Fruit fly (Drosophila melanogaster) whole organism, embryonic: ENCODE data around the gene sage.

Source experiments
- Blimp-1 ChIP-seq: fragments of 200-800 bp; sonication (Bioruptor generic); optimal IDR thresholded peaks from 3 replicates; lab custom pipeline; 2018; ENCODE audit warnings: missing biosample characterization, missing genetic modification characterization, mild to moderate bottlenecking, moderate library complexity, missing genetic modification reagents
- CG10366 ChIP-seq: fragments of 200-800 bp; sonication (Bioruptor generic); IDR thresholded peaks from 2 replicates; pipeline ENCODE4 v1.3.6; 2022; ENCODE audit warnings: missing biosample characterization, missing genetic modification characterization
- CG11560 ChIP-seq: fragments of 200-800 bp; sonication (Bioruptor generic); IDR thresholded peaks from 3 replicates; pipeline ENCODE4 v1.3.6; 2022; ENCODE audit warnings: missing biosample characterization, missing genetic modification characterization
- CG11695 ChIP-seq: fragments of 200-800 bp; sonication (Bioruptor generic); IDR thresholded peaks from 3 replicates; pipeline ENCODE4 v1.3.6; 2022; ENCODE audit warnings: missing biosample characterization, missing genetic modification characterization
- CG14050 ChIP-seq: fragments of 200-800 bp; sonication (Bioruptor generic); IDR thresholded peaks from 3 replicates; pipeline ENCODE4 v1.3.6; 2022; ENCODE audit warnings: missing biosample characterization, missing genetic modification characterization
- CG15011 ChIP-seq: fragments of 200-800 bp; sonication (Bioruptor generic); optimal IDR thresholded peaks from 3 replicates; lab custom pipeline; 2018; ENCODE audit warnings: missing biosample characterization, mild to moderate bottlenecking, missing genetic modification characterization
- CG17328 ChIP-seq: fragments of 200-800 bp; sonication (Bioruptor generic); IDR thresholded peaks from 2 replicates; pipeline ENCODE4 v1.3.6; 2022; ENCODE audit warnings: missing biosample characterization, missing genetic modification characterization
- CG17829 ChIP-seq: fragments of 200-800 bp; optimal IDR thresholded peaks from 2 replicates; lab custom pipeline; 2019; ENCODE audit warnings: missing biosample characterization, mild to moderate bottlenecking, missing genetic modification characterization, moderate library complexity
- CG18262 ChIP-seq: fragments of 200-800 bp; optimal IDR thresholded peaks from 3 replicates; lab custom pipeline; 2019; ENCODE audit warnings: missing biosample characterization, mild to moderate bottlenecking, missing genetic modification characterization, moderate library complexity
- CG18764 ChIP-seq: fragments of 200-800 bp; sonication (Bioruptor generic); optimal IDR thresholded peaks from 3 replicates; lab custom pipeline; 2016; ENCODE audit warnings: missing biosample characterization, missing genetic modification characterization
- CG2712 ChIP-seq: fragments of 200-800 bp; optimal IDR thresholded peaks from 3 replicates; lab custom pipeline; 2019; ENCODE audit warnings: missing biosample characterization, mild to moderate bottlenecking, missing genetic modification characterization, moderate library complexity
- CG31224 ChIP-seq: fragments of 200-800 bp; sonication (Bioruptor generic); IDR thresholded peaks from 2 replicates; pipeline ENCODE4 v1.3.6; 2022; ENCODE audit warnings: missing biosample characterization, missing genetic modification characterization
- CG4282 ChIP-seq: fragments of 200-800 bp; sonication (Bioruptor generic); optimal IDR thresholded peaks from 2 replicates; lab custom pipeline; 2016; ENCODE audit warnings: missing biosample characterization, missing genetic modification characterization
- CG4360 ChIP-seq: fragments of 200-800 bp; sonication (Bioruptor generic); IDR thresholded peaks from 2 replicates; pipeline ENCODE4 v1.3.6; 2022; ENCODE audit warnings: missing biosample characterization, missing genetic modification characterization
- CG4820 ChIP-seq: fragments of 200-800 bp; sonication (Bioruptor generic); optimal IDR thresholded peaks from 3 replicates; lab custom pipeline; 2016; ENCODE audit warnings: missing biosample characterization, missing genetic modification characterization
- CG6689 ChIP-seq: fragments of 200-800 bp; sonication (Bioruptor generic); IDR thresholded peaks from 2 replicates; pipeline ENCODE4 v1.3.6; 2022; ENCODE audit warnings: missing biosample characterization, missing genetic modification characterization
- CG6854 ChIP-seq: fragments of 200-800 bp; sonication (Bioruptor generic); optimal IDR thresholded peaks from 3 replicates; lab custom pipeline; 2017; ENCODE audit warnings: missing biosample characterization, mild to moderate bottlenecking, missing genetic modification characterization
- CG8089 ChIP-seq: fragments of 200-800 bp; sonication (Bioruptor generic); optimal IDR thresholded peaks from 3 replicates; lab custom pipeline; 2016; ENCODE audit warnings: missing biosample characterization, missing genetic modification characterization
- Camta ChIP-seq: fragments of 200-800 bp; sonication (Bioruptor generic); optimal IDR thresholded peaks from 2 replicates; lab custom pipeline; 2016; ENCODE audit warnings: missing biosample characterization, missing genetic modification characterization
- Dad ChIP-seq: fragments of 200-800 bp; sonication (Bioruptor generic); optimal IDR thresholded peaks from 3 replicates; lab custom pipeline; 2016; ENCODE audit warnings: missing biosample characterization, missing genetic modification characterization
- Doc3 ChIP-seq: fragments of 200-800 bp; sonication (Bioruptor generic); IDR thresholded peaks from 3 replicates; pipeline ENCODE4 v1.3.6; 2022; ENCODE audit warnings: missing biosample characterization, missing genetic modification characterization; ENCODE audit not compliant: partially characterized antibody
- Hey ChIP-seq: fragments of 200-800 bp; sonication (Bioruptor generic); optimal IDR thresholded peaks from 3 replicates; lab custom pipeline; 2018; ENCODE audit warnings: missing biosample characterization, mild to moderate bottlenecking, missing genetic modification characterization
- Kr ChIP-seq: fragments of 200-800 bp; sonication (Bioruptor generic); optimal IDR thresholded peaks from 2 replicates; lab custom pipeline; 2017; ENCODE audit warnings: missing biosample characterization, mild to moderate bottlenecking, missing genetic modification characterization
- Mes4 ChIP-seq: fragments of 200-800 bp; sonication (Bioruptor generic); optimal IDR thresholded peaks from 2 replicates; lab custom pipeline; 2016; ENCODE audit warnings: missing biosample characterization, missing genetic modification characterization
- Ptx1 ChIP-seq: fragments of 200-800 bp; sonication (Bioruptor generic); IDR thresholded peaks from 2 replicates; pipeline ENCODE4 v1.3.6; 2022; ENCODE audit warnings: missing biosample characterization, missing genetic modification characterization
- Sox100B ChIP-seq: fragments of 200-800 bp; sonication (Bioruptor generic); optimal IDR thresholded peaks from 3 replicates; lab custom pipeline; 2018; ENCODE audit warnings: missing biosample characterization, mild to moderate bottlenecking, missing genetic modification characterization
- Spps ChIP-seq: fragments of 200-800 bp; sonication (Bioruptor generic); optimal IDR thresholded peaks from 2 replicates; lab custom pipeline; 2018; ENCODE audit warnings: missing biosample characterization, mild to moderate bottlenecking, missing genetic modification characterization
- ara ChIP-seq: fragments of 200-800 bp; sonication (Bioruptor generic); IDR thresholded peaks from 2 replicates; pipeline ENCODE4 v1.3.6; 2022; ENCODE audit warnings: missing biosample characterization, missing genetic modification characterization
- br ChIP-seq: fragments of >200 bp; optimal IDR thresholded peaks from 2 replicates; lab custom pipeline; 2017
- cas ChIP-seq: fragments of 200-800 bp; sonication (Bioruptor generic); IDR thresholded peaks from 2 replicates; pipeline ENCODE4 v1.3.6; 2022; ENCODE audit warnings: missing biosample characterization, missing genetic modification characterization
- corto ChIP-seq: fragments of 200-800 bp; sonication (Bioruptor generic); optimal IDR thresholded peaks from 2 replicates; lab custom pipeline; 2016; ENCODE audit warnings: missing biosample characterization, mild to moderate bottlenecking, missing genetic modification characterization, moderate library complexity
- dysf ChIP-seq: fragments of 200-800 bp; sonication (Bioruptor generic); IDR thresholded peaks from 3 replicates; pipeline ENCODE4 v1.3.6; 2022; ENCODE audit warnings: missing biosample characterization, missing genetic modification characterization
- ems ChIP-seq: fragments of 200-800 bp; sonication (Bioruptor generic); optimal IDR thresholded peaks from 3 replicates; lab custom pipeline; 2016; ENCODE audit warnings: missing biosample characterization, missing genetic modification characterization
- fu2 ChIP-seq: fragments of 200-800 bp; sonication (Bioruptor generic); optimal IDR thresholded peaks from 2 replicates; lab custom pipeline; 2016; ENCODE audit warnings: missing biosample characterization, missing genetic modification characterization
- grn ChIP-seq: fragments of 200-800 bp; sonication (Bioruptor generic); optimal IDR thresholded peaks from 3 replicates; lab custom pipeline; 2017; ENCODE audit warnings: missing biosample characterization, missing genetic modification characterization
- gsb-n ChIP-seq: fragments of 200-800 bp; sonication (Bioruptor generic); optimal IDR thresholded peaks from 3 replicates; lab custom pipeline; 2018; ENCODE audit warnings: missing biosample characterization, mild to moderate bottlenecking, missing genetic modification characterization
- mam ChIP-seq: fragments of 200-800 bp; sonication (Bioruptor generic); optimal IDR thresholded peaks from 3 replicates; lab custom pipeline; 2016; ENCODE audit warnings: missing biosample characterization, missing genetic modification characterization
- nerfin-1 ChIP-seq: fragments of 200-800 bp; sonication (Bioruptor generic); optimal IDR thresholded peaks from 3 replicates; lab custom pipeline; 2019; ENCODE audit warnings: missing biosample characterization, mild to moderate bottlenecking, missing genetic modification characterization, moderate library complexity
- oc ChIP-seq: fragments of 200-800 bp; sonication (Bioruptor generic); optimal IDR thresholded peaks from 2 replicates; lab custom pipeline; 2018; ENCODE audit warnings: missing biosample characterization, mild to moderate bottlenecking, missing genetic modification characterization, moderate library complexity
- phol ChIP-seq: fragments of 200-800 bp; sonication (Bioruptor generic); optimal IDR thresholded peaks from 3 replicates; lab custom pipeline; 2018; ENCODE audit warnings: missing biosample characterization, mild to moderate bottlenecking, missing genetic modification characterization, moderate library complexity
- pita ChIP-seq: fragments of 200-800 bp; sonication (Bioruptor generic); optimal IDR thresholded peaks from 2 replicates; lab custom pipeline; 2017; ENCODE audit warnings: missing biosample characterization, mild to moderate bottlenecking, missing genetic modification characterization
- psq ChIP-seq: fragments of 200-800 bp; sonication (Bioruptor generic); optimal IDR thresholded peaks from 2 replicates; lab custom pipeline; 2017; ENCODE audit warnings: missing biosample characterization, missing genetic modification characterization
- salm ChIP-seq: fragments of 200-800 bp; sonication (Bioruptor generic); optimal IDR thresholded peaks from 2 replicates; lab custom pipeline; 2018; ENCODE audit warnings: missing biosample characterization, mild to moderate bottlenecking, missing genetic modification characterization
- shn ChIP-seq: fragments of 200-800 bp; sonication (Bioruptor generic); optimal IDR thresholded peaks from 3 replicates; lab custom pipeline; 2016; ENCODE audit warnings: missing biosample characterization, missing genetic modification characterization
- sim ChIP-seq: fragments of 200-800 bp; sonication (Bioruptor generic); IDR thresholded peaks from 2 replicates; pipeline ENCODE4 v1.3.6; 2022; ENCODE audit warnings: missing biosample characterization, missing genetic modification characterization
- sisA ChIP-seq: fragments of 200-800 bp; sonication (Bioruptor generic); IDR thresholded peaks from 2 replicates; pipeline ENCODE4 v1.3.6; 2022; ENCODE audit warnings: missing biosample characterization, missing genetic modification characterization
- sug ChIP-seq: fragments of 200-800 bp; optimal IDR thresholded peaks from 2 replicates; lab custom pipeline; 2019; ENCODE audit warnings: missing biosample characterization, mild to moderate bottlenecking, missing genetic modification characterization, moderate library complexity
- tin ChIP-seq: fragments of 200-800 bp; sonication (Bioruptor generic); optimal IDR thresholded peaks from 3 replicates; lab custom pipeline; 2016; ENCODE audit warnings: missing biosample characterization, missing genetic modification characterization
- tll ChIP-seq, 2 experiments: fragments of 200-800 bp in 1 of 2; fragments of >200 bp in 1 of 2; sonication (Bioruptor generic) in 1 of 2; optimal IDR thresholded peaks; 2 replicates each; lab custom pipeline; 2017 to 2019; ENCODE audit warnings: missing biosample characterization in 2 of 2, missing genetic modification characterization in 2 of 2, mild to moderate bottlenecking in 1 of 2, moderate library complexity in 1 of 2
- trem ChIP-seq: fragments of 200-800 bp; optimal IDR thresholded peaks from 3 replicates; lab custom pipeline; 2019; ENCODE audit warnings: missing biosample characterization, mild to moderate bottlenecking, missing genetic modification characterization, moderate library complexity
- z ChIP-seq: fragments of 200-800 bp; sonication (Bioruptor generic); IDR thresholded peaks from 3 replicates; pipeline ENCODE4 v1.3.6; 2022; ENCODE audit warnings: missing biosample characterization, missing genetic modification characterization
- zf30C ChIP-seq: fragments of 200-800 bp; sonication (Bioruptor generic); optimal IDR thresholded peaks from 3 replicates; lab custom pipeline; 2018; ENCODE audit warnings: missing biosample characterization, mild to moderate bottlenecking, missing genetic modification characterization
- zfh1 ChIP-seq: fragments of 200-800 bp; sonication (Bioruptor generic); IDR thresholded peaks from 3 replicates; pipeline ENCODE4 v1.3.6; 2022; ENCODE audit warnings: missing biosample characterization, missing genetic modification characterization

sage gene

DNA sequence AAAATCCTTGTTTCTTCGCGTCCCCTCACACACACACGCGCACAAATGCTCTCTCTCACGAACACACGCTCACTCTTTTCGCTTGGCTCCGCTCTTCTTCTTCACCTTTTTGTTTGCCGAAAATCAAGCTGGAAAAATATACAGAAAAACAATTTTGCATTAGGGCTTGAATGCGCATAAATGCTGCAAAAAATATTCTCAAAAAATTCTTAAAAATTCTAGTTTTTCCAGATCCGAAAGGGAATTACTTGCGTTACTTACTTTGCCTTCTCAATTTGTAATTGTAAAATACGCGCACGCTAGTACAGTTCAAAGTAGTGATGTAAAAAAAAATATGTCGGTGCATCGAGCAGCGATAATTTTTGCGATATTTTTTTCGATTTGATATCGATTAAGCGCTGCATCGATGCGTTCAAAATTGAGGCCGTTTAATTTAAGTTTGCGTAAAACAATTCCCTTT is 24.0 kb downstream of the sage start (continued):
- TF ChIP-seq CG18262 (tag; lab: Kevin White, UChicago), result peak; percentile 25
- no peak for TF ChIP-seq cas (GFP tag; lab: Robert Waterston, UW)
- TF ChIP-seq tll (GFP tag; optimal IDR thresholded peaks at IDR 0.05; lab: Kevin White, UChicago), result no peak
- no peak for TF ChIP-seq CG4820 (GFP tag; lab: Kevin White, UChicago)
- TF ChIP-seq Kr (GFP tag; lab: Kevin White, UChicago), result no peak
- TF ChIP-seq CG17328, result no peak
- TF ChIP-seq br (lab: Kevin White, UChicago), result no peak
- TF ChIP-seq pita (GFP tag; lab: Kevin White, UChicago), result no peak
- TF ChIP-seq zfh1 (GFP tag; lab: Robert Waterston, UW), result no peak
- TF ChIP-seq zf30C (GFP tag; lab: Kevin White, UChicago), result no peak
- peak; percentile 80 for TF ChIP-seq phol (tag; lab: Kevin White, UChicago)
- no peak for TF ChIP-seq CG14050 (GFP tag; lab: Robert Waterston, UW)
- TF ChIP-seq Dad, result no peak
- TF ChIP-seq CG15011 (GFP tag; lab: Kevin White, UChicago), result no peak
- no peak for TF ChIP-seq shn (GFP tag; lab: Kevin White, UChicago)
- TF ChIP-seq z, result no peak
- TF ChIP-seq Spps (tag; lab: Kevin White, UChicago), result peak; percentile 6
- no peak for TF ChIP-seq Ptx1
- peak; percentile 46 for TF ChIP-seq CG2712 (tag; lab: Kevin White, UChicago)
- TF ChIP-seq salm (tag; lab: Kevin White, UChicago), result no peak
- no peak; the same call in 2 of the 3 replicates for TF ChIP-seq CG11560 (tag; lab: Robert Waterston, UW)
- no peak for TF ChIP-seq tin
- TF ChIP-seq trem, result peak; percentile 76
- TF ChIP-seq Blimp-1 (GFP tag; lab: Kevin White, UChicago), result no peak
- TF ChIP-seq CG11695 (GFP tag; lab: Robert Waterston, UW), result no peak
- peak; percentile 70 for TF ChIP-seq Doc3
- no peak for TF ChIP-seq CG6854 (GFP tag; lab: Kevin White, UChicago)
- TF ChIP-seq CG18764 (GFP tag; lab: Kevin White, UChicago), result no peak
- no peak for TF ChIP-seq psq (GFP tag; lab: Kevin White, UChicago)
- no peak for TF ChIP-seq mam (GFP tag; lab: Kevin White, UChicago)
- no peak for TF ChIP-seq oc (tag; lab: Kevin White, UChicago)
- no peak for TF ChIP-seq ems (GFP tag; lab: Kevin White, UChicago)
- no peak for TF ChIP-seq dysf
- peak; percentile 21 for TF ChIP-seq nerfin-1
- peak; percentile 75 for TF ChIP-seq CG17829 (tag; lab: Kevin White, UChicago)
- no peak for TF ChIP-seq Hey
- no peak for TF ChIP-seq corto
- TF ChIP-seq sug (tag; lab: Kevin White, UChicago), result peak; percentile 31
- no peak for TF ChIP-seq CG8089 (GFP tag; lab: Kevin White, UChicago)
- TF ChIP-seq gsb-n (tag; lab: Kevin White, UChicago), result peak; percentile 49
- TF ChIP-seq CG4360 (GFP tag; lab: Robert Waterston, UW), result no peak
- no peak for TF ChIP-seq fu2
- no peak for TF ChIP-seq Sox100B (GFP tag; lab: Kevin White, UChicago)
- peak; percentile 33 for TF ChIP-seq CG4282 (GFP tag; lab: Kevin White, UChicago)
- TF ChIP-seq Camta (GFP tag; lab: Kevin White, UChicago), result no peak
- TF ChIP-seq Mes4 (GFP tag; lab: Kevin White, UChicago), result no peak
- TF ChIP-seq sisA (GFP tag; lab: Robert Waterston, UW), result no peak
- no peak for TF ChIP-seq sim (GFP tag; lab: Robert Waterston, UW)
- TF ChIP-seq CG6689 (GFP tag; lab: Robert Waterston, UW), result no peak
- TF ChIP-seq ara (GFP tag; lab: Robert Waterston, UW), result no peak
- TF ChIP-seq CG31224 (GFP tag; lab: Robert Waterston, UW), result no peak
- TF ChIP-seq CG10366, result no peak
- no peak for TF ChIP-seq grn
